Fruit fly (Drosophila melanogaster) whole organism: ENCODE data around the gene CG14721.

Source experiments
- CG8478 ChIP-seq: fragments of >200 bp; optimal IDR thresholded peaks from 2 replicates; lab custom pipeline; 2018; ENCODE audit warnings: inconsistent platforms
- EcR ChIP-seq, 2 experiments: fragments of >200 bp; optimal IDR thresholded peaks; 2 replicates each; lab custom pipeline; 2017; ENCODE audit warnings: missing biosample characterization in 2 of 2, missing genetic modification characterization in 2 of 2, missing genetic modification reagents in 2 of 2
- pan ChIP-seq: fragments of >200 bp; optimal IDR thresholded peaks from 2 replicates; lab custom pipeline; 2017
- psq ChIP-seq: fragments of >200 bp; optimal IDR thresholded peaks from 2 replicates; lab custom pipeline; 2017

- TF ChIP-seq CG8478 (lab: Kevin White, UChicago) (no peak), psq (no peak), EcR (GFP tag; optimal IDR thresholded peaks at IDR 0.05; lab: Kevin White, UChicago) (no peak), pan (lab: Kevin White, UChicago) (no peak)
Measured at dm6 chr3R:11757197-11757856, 22.1 kb downstream of the CG14721 start.
